Worm (Caenorhabditis elegans): Measurements from ENCODE around the gene C49A9.4.

DNA sequence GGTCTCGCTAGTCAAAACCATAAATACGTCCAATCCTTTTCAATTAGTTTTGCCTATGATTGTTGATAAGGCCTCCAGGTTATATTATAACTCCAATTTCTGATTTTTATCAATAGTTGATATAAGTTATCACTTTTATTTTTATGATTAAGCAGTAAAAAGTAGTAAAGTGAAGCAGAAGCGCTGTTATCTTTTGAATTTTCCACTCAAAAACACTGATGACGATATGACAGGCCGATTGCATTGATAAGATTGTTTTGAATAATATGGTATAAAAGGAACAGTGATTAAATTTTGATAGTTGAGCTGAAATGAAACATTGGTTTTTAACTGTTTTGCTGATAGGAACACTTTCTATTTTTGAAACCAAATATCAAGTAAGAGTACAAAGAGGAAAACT is 33.9 kb upstream of the C49A9.4 start, which contains the start of gene asp-9:
- TF ChIP-seq snpc-4 (tag; optimal IDR thresholded peaks at IDR 0.05) = no peak
- TF ChIP-seq unc-130 (tag; optimal IDR thresholded peaks at IDR 0.05) = no peak
- TF ChIP-seq nhr-76 (tag; optimal IDR thresholded peaks at IDR 0.05) = no peak
- no peak for TF ChIP-seq elt-3 (tag; optimal IDR thresholded peaks at IDR 0.05)
- no peak for TF ChIP-seq lin-14 (GFP tag; optimal IDR thresholded peaks at IDR 0.05)
- no peak for TF ChIP-seq ztf-11 (tag; optimal IDR thresholded peaks at IDR 0.05)
- no peak for TF ChIP-seq unc-62 (GFP tag; optimal IDR thresholded peaks at IDR 0.05)
- no peak for TF ChIP-seq aly-2 (tag; optimal IDR thresholded peaks at IDR 0.05)
- no peak for TF ChIP-seq fos-1 (tag; optimal IDR thresholded peaks at IDR 0.05)
- TF ChIP-seq nhr-11 (tag; optimal IDR thresholded peaks at IDR 0.05) = no peak
- no peak for TF ChIP-seq hpl-2 (GFP tag; optimal IDR thresholded peaks at IDR 0.05)
- no peak for TF ChIP-seq nhr-90 (tag; optimal IDR thresholded peaks at IDR 0.05; ENCODE audit: poor library complexity)
- TF ChIP-seq mdl-1 (tag; optimal IDR thresholded peaks at IDR 0.05) = no peak

Data from whole organism, L1 larva.